Worm (Caenorhabditis elegans) whole organism, L4/young adult: Measurements from ENCODE around the gene pat-2.

Experiments
- dao-5 ChIP-seq: sonication (generic microtip); optimal IDR thresholded peaks from 2 replicates; lab custom pipeline; 2016; ENCODE audit warnings: missing genotype, missing genetic modification characterization, moderate library complexity, missing compliant biosample characterization
- him-1 ChIP-seq: sonication (generic microtip); optimal IDR thresholded peaks from 2 replicates; lab custom pipeline; 2016; ENCODE audit warnings: missing genotype, missing genetic modification reagents, missing genetic modification characterization, missing compliant biosample characterization

DNA sequence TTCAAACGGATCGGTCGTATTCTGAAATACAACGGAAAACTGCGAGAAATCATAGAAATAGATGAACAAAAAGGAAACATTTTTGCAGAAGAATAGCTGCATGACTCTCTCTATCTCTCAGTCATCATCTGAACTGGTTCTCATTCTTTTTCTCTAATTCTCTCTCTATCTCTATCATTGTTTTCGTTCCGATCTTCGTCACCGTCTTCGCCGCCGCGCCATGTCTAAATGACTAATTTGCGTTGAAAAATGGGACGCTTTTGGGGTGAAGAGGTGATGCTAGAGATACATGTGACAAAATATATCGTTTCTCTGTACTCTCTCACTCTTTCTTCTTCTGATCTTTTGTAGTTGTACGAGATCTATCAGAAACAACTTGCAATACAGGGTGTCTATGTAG lies 38.2 kb upstream of the pat-2 start:
- TF ChIP-seq him-1 (tag; lab: Kevin White, UChicago) = no peak
- no peak for TF ChIP-seq dao-5 (tag; lab: Kevin White, UChicago)
